Comparison of ENCODE assay signal across 1 fruit fly cellular context in the genomic region with DNA sequence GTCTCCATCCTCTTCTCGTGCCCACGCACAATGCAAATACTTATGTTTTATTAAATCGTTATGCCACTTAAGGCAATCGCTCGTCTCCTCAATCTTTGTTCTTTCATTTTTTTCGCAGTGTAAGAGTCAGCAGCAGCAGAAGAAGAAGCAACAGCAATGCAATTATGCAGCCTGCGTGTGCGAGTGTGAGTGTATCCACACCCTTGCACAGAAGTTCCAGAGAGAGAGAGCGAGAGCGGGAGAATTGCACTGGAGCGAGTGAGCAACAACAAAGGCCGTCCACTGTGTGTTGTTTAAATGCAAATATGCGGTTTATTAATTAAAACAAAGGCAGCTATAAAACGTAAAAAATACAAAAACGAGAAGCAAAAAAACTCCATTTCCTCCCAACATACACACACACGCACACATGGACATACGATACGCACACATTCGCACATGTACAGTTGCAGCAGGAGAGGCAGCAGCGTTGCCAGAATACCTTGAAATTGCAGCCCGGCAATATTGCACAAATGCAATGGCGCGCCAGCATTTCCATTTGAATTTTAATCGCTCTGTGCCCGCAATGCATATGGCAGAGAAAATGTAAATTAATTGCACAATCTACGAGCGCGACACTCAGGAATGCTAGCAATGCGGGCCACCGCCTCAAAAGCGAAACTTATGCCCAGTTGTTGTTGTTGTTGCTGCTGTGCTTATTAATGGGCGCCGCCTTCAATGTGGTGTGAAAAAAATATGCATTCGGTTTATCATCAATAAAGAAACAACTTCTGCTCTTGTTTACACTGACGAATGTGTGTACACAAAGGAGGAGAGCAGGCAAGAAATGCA.
A peak's percentile ranks its signal among the peaks of the same experiment; 100 is the strongest.
TF ChIP-seq lines count a peak whose summit lies in the region.

No protein-coding gene starts in this region.

TF ChIP-seq in whole organism, embryonic, 481 proteins besides CTCF, POLR2A, EP300 and RAD21 (continued from another document and continues in another):
- TF ChIP-seq CG15011 (GFP tag; optimal IDR thresholded peaks at IDR 0.05; lab: Kevin White, UChicago) (no peak), CG9817 (tag; optimal IDR thresholded peaks at IDR 0.05; lab: Kevin White, UChicago) (no peak), HmgZ (tag; optimal IDR thresholded peaks at IDR 0.05; lab: Kevin White, UChicago) (no peak), gro (GFP tag; optimal IDR thresholded peaks at IDR 0.05; lab: Kevin White, UChicago) (no peak), Doc2 (GFP tag; IDR thresholded peaks at IDR 0.05; lab: Robert Waterston, UW) (no peak), pita (GFP tag; optimal IDR thresholded peaks at IDR 0.05; lab: Kevin White, UChicago) (no peak), CG6654 (GFP tag; optimal IDR thresholded peaks at IDR 0.05; lab: Kevin White, UChicago) (no peak), da (GFP tag; optimal IDR thresholded peaks at IDR 0.05; lab: Kevin White, UChicago) (peak; percentile 32), chif (GFP tag; optimal IDR thresholded peaks at IDR 0.05; lab: Kevin White, UChicago) (peak; percentile 29 to 62), CG12744 (GFP tag; optimal IDR thresholded peaks at IDR 0.05; lab: Kevin White, UChicago) (no peak), bigmax (GFP tag; optimal IDR thresholded peaks at IDR 0.05; lab: Kevin White, UChicago) (no peak), CG1024 (GFP tag; IDR thresholded peaks at IDR 0.05; lab: Robert Waterston, UW) (peak; percentile 38; the same call in 1 of the 2 replicates), CG10267 (tag; optimal IDR thresholded peaks at IDR 0.05; lab: Kevin White, UChicago) (no peak), bcd (GFP tag; optimal IDR thresholded peaks at IDR 0.05; lab: Kevin White, UChicago) (peak; percentile 29), tll (GFP tag; optimal IDR thresholded peaks at IDR 0.05; lab: Kevin White, UChicago) (peak in 1 of 2 experiments; percentile 21), dpn (GFP tag; optimal IDR thresholded peaks at IDR 0.05; lab: Kevin White, UChicago) (peak in 1 of 2 experiments; percentile 25), CG17328 (GFP tag; IDR thresholded peaks at IDR 0.05; lab: Robert Waterston, UW) (0 out of 2 replicates have a peak, but pooled peaks have one; percentile 27), Trl (optimal IDR thresholded peaks at IDR 0.05; lab: Kevin White, UChicago) (peak; percentile 58 to 63), Trl (GFP tag; optimal IDR thresholded peaks at IDR 0.05; lab: Kevin White, UChicago) (peak; percentile 27), zen2 (GFP tag; IDR thresholded peaks at IDR 0.05; lab: Robert Waterston, UW; ENCODE audit: partially characterized antibody) (no peak), Jarid2 (GFP tag; optimal IDR thresholded peaks at IDR 0.05; lab: Kevin White, UChicago) (peak; percentile 21), D (optimal IDR thresholded peaks at IDR 0.05; lab: Kevin White, UChicago) (no peak), D (GFP tag; optimal IDR thresholded peaks at IDR 0.05; lab: Kevin White, UChicago) (peak; percentile 78), ftz-f1 (GFP tag; optimal IDR thresholded peaks at IDR 0.05; lab: Kevin White, UChicago) (no peak), CG14860 (GFP tag; IDR thresholded peaks at IDR 0.05; lab: Robert Waterston, UW; ENCODE audit: partially characterized antibody) (no peak), Tbp (GFP tag; optimal IDR thresholded peaks at IDR 0.05; lab: Kevin White, UChicago) (no peak), Optix (GFP tag; IDR thresholded peaks at IDR 0.05; lab: Robert Waterston, UW) (0 out of 3 replicates have a peak, but pooled peaks have one; percentile 13), tgo (GFP tag; IDR thresholded peaks at IDR 0.05; lab: Robert Waterston, UW) (no peak), oc (tag; optimal IDR thresholded peaks at IDR 0.05; lab: Kevin White, UChicago) (no peak), Nf-YB (GFP tag; optimal IDR thresholded peaks at IDR 0.05; lab: Kevin White, UChicago) (peak; percentile 26), CG2875 (GFP tag; optimal IDR thresholded peaks at IDR 0.05; lab: Kevin White, UChicago) (peak; percentile 59), CG2712 (tag; optimal IDR thresholded peaks at IDR 0.05; lab: Kevin White, UChicago) (no peak), Atf-2 (GFP tag; optimal IDR thresholded peaks at IDR 0.05; lab: Kevin White, UChicago) (no peak), ATbp (GFP tag; optimal IDR thresholded peaks at IDR 0.05; lab: Kevin White, UChicago) (peak; percentile 71), H15 (GFP tag; IDR thresholded peaks at IDR 0.05; lab: Robert Waterston, UW) (no peak), ttk (GFP tag; IDR thresholded peaks at IDR 0.05; lab: Robert Waterston, UW) (no peak), Fer2 (tag; optimal IDR thresholded peaks at IDR 0.05; lab: Kevin White, UChicago) (no peak), Ets65A (GFP tag; lab: Kevin White, UChicago) (no peak), Aef1 (GFP tag; IDR thresholded peaks at IDR 0.05; lab: Robert Waterston, UW) (no peak), GATAe (GFP tag; conservative IDR thresholded peaks at IDR 0.05; lab: Robert Waterston, UW) (no peak), sr (GFP tag; IDR thresholded peaks at IDR 0.05; lab: Robert Waterston, UW) (no peak), sna (GFP tag; IDR thresholded peaks at IDR 0.05; lab: Robert Waterston, UW; ENCODE audit: partially characterized antibody) (no peak), CG3407 (GFP tag; optimal IDR thresholded peaks at IDR 0.05; lab: Kevin White, UChicago) (peak; percentile 72), CG15514 (GFP tag; optimal IDR thresholded peaks at IDR 0.05; lab: Kevin White, UChicago) (no peak), rib (GFP tag; IDR thresholded peaks at IDR 0.05; lab: Robert Waterston, UW) (0 out of 2 replicates have a peak, but pooled peaks have one; percentile 10), wdn (GFP tag; IDR thresholded peaks at IDR 0.05; lab: Robert Waterston, UW) (no peak), Myb (GFP tag; optimal IDR thresholded peaks at IDR 0.05; lab: Kevin White, UChicago) (no peak), CG3847 (GFP tag; IDR thresholded peaks at IDR 0.05; lab: Robert Waterston, UW) (no peak), CG31441 (GFP tag; IDR thresholded peaks at IDR 0.05; lab: Robert Waterston, UW) (0 out of 2 replicates have a peak, but pooled peaks have one; percentile 23), otp (GFP tag; IDR thresholded peaks at IDR 0.05; lab: Robert Waterston, UW) (peak; percentile 69; the same call in 2 of the 3 replicates), CG14667 (GFP tag; IDR thresholded peaks at IDR 0.05; lab: Robert Waterston, UW) (no peak), HLH54F (GFP tag; optimal IDR thresholded peaks at IDR 0.05; lab: Kevin White, UChicago) (no peak), Hand (GFP tag; optimal IDR thresholded peaks at IDR 0.05; lab: Kevin White, UChicago) (no peak), CG2129 (GFP tag; IDR thresholded peaks at IDR 0.05; lab: Robert Waterston, UW; ENCODE audit: partially characterized antibody) (no peak), en (GFP tag; optimal IDR thresholded peaks at IDR 0.05; lab: Kevin White, UChicago) (no peak), CG4820 (GFP tag; optimal IDR thresholded peaks at IDR 0.05; lab: Kevin White, UChicago) (peak; percentile 37), jigr1 (GFP tag; IDR thresholded peaks at IDR 0.05; lab: Robert Waterston, UW) (no peak), CG10959 (GFP tag; IDR thresholded peaks at IDR 0.05; lab: Robert Waterston, UW) (peak; percentile 70; the same call in 1 of the 2 replicates), CG2116 (GFP tag; optimal IDR thresholded peaks at IDR 0.05; lab: Kevin White, UChicago) (peak; percentile 32), stc (GFP tag; IDR thresholded peaks at IDR 0.05; lab: Robert Waterston, UW) (no peak), dati (GFP tag; IDR thresholded peaks at IDR 0.05; lab: Robert Waterston, UW) (no peak), p53 (GFP tag; optimal IDR thresholded peaks at IDR 0.05; lab: Kevin White, UChicago) (no peak), hb (GFP tag; IDR thresholded peaks at IDR 0.05; lab: Robert Waterston, UW; ENCODE audit: partially characterized antibody) (no peak), tna (GFP tag; IDR thresholded peaks at IDR 0.05; lab: Robert Waterston, UW; ENCODE audit: partially characterized antibody) (no peak), gsb (GFP tag; IDR thresholded peaks at IDR 0.05; lab: Robert Waterston, UW) (no peak), zfh2 (GFP tag; optimal IDR thresholded peaks at IDR 0.05; lab: Kevin White, UChicago) (no peak), CG17912 (GFP tag; optimal IDR thresholded peaks at IDR 0.05; lab: Kevin White, UChicago) (no peak), CHES-1-like (GFP tag; optimal IDR thresholded peaks at IDR 0.05; lab: Kevin White, UChicago) (peak; percentile 35), MESR4 (GFP tag; optimal IDR thresholded peaks at IDR 0.05; lab: Kevin White, UChicago) (no peak), Atf6 (GFP tag; IDR thresholded peaks at IDR 0.05; lab: Robert Waterston, UW) (no peak), peb (GFP tag; IDR thresholded peaks at IDR 0.05; lab: Robert Waterston, UW) (0 out of 2 replicates have a peak, but pooled peaks have one; percentile 19), CG1647 (GFP tag; optimal IDR thresholded peaks at IDR 0.05; lab: Kevin White, UChicago) (no peak), wor (GFP tag; IDR thresholded peaks at IDR 0.05; lab: Robert Waterston, UW) (no peak), sisA (GFP tag; IDR thresholded peaks at IDR 0.05; lab: Robert Waterston, UW) (no peak), tin (GFP tag; optimal IDR thresholded peaks at IDR 0.05; lab: Kevin White, UChicago) (peak; percentile 2), Mes4 (GFP tag; optimal IDR thresholded peaks at IDR 0.05; lab: Kevin White, UChicago) (peak; percentile 46), CG10321 (GFP tag; IDR thresholded peaks at IDR 0.05; lab: Robert Waterston, UW) (no peak), CG15601 (tag; optimal IDR thresholded peaks at IDR 0.05; lab: Kevin White, UChicago) (peak; percentile 44), nerfin-1 (tag; optimal IDR thresholded peaks at IDR 0.05; lab: Kevin White, UChicago) (peak; percentile 46), wek (GFP tag; optimal IDR thresholded peaks at IDR 0.05; lab: Kevin White, UChicago) (peak; percentile 56), Ravus (GFP tag; IDR thresholded peaks at IDR 0.05; lab: Robert Waterston, UW) (no peak), Dref (GFP tag; IDR thresholded peaks at IDR 0.05; lab: Robert Waterston, UW) (no peak), CG16815 (GFP tag; optimal IDR thresholded peaks at IDR 0.05; lab: Kevin White, UChicago) (peak; percentile 14), ranshi (GFP tag; IDR thresholded peaks at IDR 0.05; lab: Robert Waterston, UW) (0 out of 2 replicates have a peak, but pooled peaks have one; percentile 33), Dek (tag; optimal IDR thresholded peaks at IDR 0.05; lab: Kevin White, UChicago) (no peak), seq (GFP tag; IDR thresholded peaks at IDR 0.05; lab: Robert Waterston, UW) (no peak), Pdp1 (GFP tag; optimal IDR thresholded peaks at IDR 0.05; lab: Kevin White, UChicago) (peak; percentile 4 to 48), CG17568 (GFP tag; optimal IDR thresholded peaks at IDR 0.05; lab: Kevin White, UChicago) (peak; percentile 72), CG8359 (GFP tag; optimal IDR thresholded peaks at IDR 0.05; lab: Kevin White, UChicago; ENCODE audit: borderline replicate concordance) (peak; percentile 14), grn (GFP tag; optimal IDR thresholded peaks at IDR 0.05; lab: Kevin White, UChicago) (no peak), Eip74EF (GFP tag; optimal IDR thresholded peaks at IDR 0.05; lab: Kevin White, UChicago) (no peak), fd64A (GFP tag; optimal IDR thresholded peaks at IDR 0.05; lab: Kevin White, UChicago) (peak; percentile 48), CG9876 (GFP tag; optimal IDR thresholded peaks at IDR 0.05; lab: Kevin White, UChicago) (no peak), CG13894 (tag; optimal IDR thresholded peaks at IDR 0.05; lab: Kevin White, UChicago) (no peak), C15 (GFP tag; IDR thresholded peaks at IDR 0.05; lab: Robert Waterston, UW) (no peak), lov (optimal IDR thresholded peaks at IDR 0.05; lab: Kevin White, UChicago) (no peak), lov (GFP tag; IDR thresholded peaks at IDR 0.05; lab: Robert Waterston, UW) (0 out of 3 replicates have a peak, but pooled peaks have one; percentile 61), Med (GFP tag; lab: Kevin White, UChicago) (peak; percentile 86), Dip3 (GFP tag; optimal IDR thresholded peaks at IDR 0.05; lab: Kevin White, UChicago) (no peak), CG8089 (GFP tag; optimal IDR thresholded peaks at IDR 0.05; lab: Kevin White, UChicago) (peak; percentile 59), CG18476 (GFP tag; optimal IDR thresholded peaks at IDR 0.05; lab: Kevin White, UChicago) (peak; percentile 36), CG3838 (GFP tag; optimal IDR thresholded peaks at IDR 0.05; lab: Kevin White, UChicago) (no peak), Sox102F (GFP tag; optimal IDR thresholded peaks at IDR 0.05; lab: Kevin White, UChicago) (no peak), dm (GFP tag; optimal IDR thresholded peaks at IDR 0.05; lab: Kevin White, UChicago) (peak; percentile 37), CG18599 (GFP tag; optimal IDR thresholded peaks at IDR 0.05; lab: Kevin White, UChicago) (no peak), Ada2b (GFP tag; IDR thresholded peaks at IDR 0.05; lab: Robert Waterston, UW) (no peak), salm (tag; optimal IDR thresholded peaks at IDR 0.05; lab: Kevin White, UChicago) (no peak), CG3163 (GFP tag; optimal IDR thresholded peaks at IDR 0.05; lab: Kevin White, UChicago) (peak; percentile 33), HLH4C (GFP tag; IDR thresholded peaks at IDR 0.05; lab: Robert Waterston, UW; ENCODE audit: partially characterized antibody) (no peak), grau (tag; optimal IDR thresholded peaks at IDR 0.05; lab: Kevin White, UChicago) (no peak), jumu (GFP tag; optimal IDR thresholded peaks at IDR 0.05; lab: Kevin White, UChicago) (no peak), sqz (GFP tag; optimal IDR thresholded peaks at IDR 0.05; lab: Kevin White, UChicago) (no peak), toy (GFP tag; IDR thresholded peaks at IDR 0.05; lab: Robert Waterston, UW) (no peak), CG2678 (tag; optimal IDR thresholded peaks at IDR 0.05; lab: Kevin White, UChicago) (peak; percentile 25), CG2202 (tag; optimal IDR thresholded peaks at IDR 0.05; lab: Kevin White, UChicago) (peak; percentile 75), mirr (GFP tag; optimal IDR thresholded peaks at IDR 0.05; lab: Kevin White, UChicago) (no peak), Bdp1 (GFP tag; optimal IDR thresholded peaks at IDR 0.05; lab: Kevin White, UChicago) (peak; percentile 33), CG7372 (GFP tag; IDR thresholded peaks at IDR 0.05; lab: Robert Waterston, UW) (no peak), CG14050 (GFP tag; IDR thresholded peaks at IDR 0.05; lab: Robert Waterston, UW) (no peak), ham (GFP tag; IDR thresholded peaks at IDR 0.05; lab: Robert Waterston, UW) (no peak), CG9797 (GFP tag; optimal IDR thresholded peaks at IDR 0.05; lab: Kevin White, UChicago) (peak; percentile 12), CG7928 (GFP tag; optimal IDR thresholded peaks at IDR 0.05; lab: Kevin White, UChicago) (no peak), Gsc (GFP tag; IDR thresholded peaks at IDR 0.05; lab: Robert Waterston, UW) (no peak), CG9215 (GFP tag; IDR thresholded peaks at IDR 0.05; lab: Robert Waterston, UW) (no peak)
